Worm (Caenorhabditis elegans) whole organism, young adult: ENCODE results near the gene rap-1.
A peak's percentile ranks its signal among the peaks of the same experiment; 100 is the strongest.

Source experiments
- B0019.2 ChIP-seq: fragments of 200-800 bp; sonication (Bioruptor generic); conservative IDR thresholded peaks from 2 replicates; pipeline ENCODE4 v1.3.6; 2022; ENCODE audit warnings: missing genetic modification reagents, missing genetic modification characterization, missing compliant biosample characterization
- B0261.1 ChIP-seq: sonication (generic microtip); optimal IDR thresholded peaks from 2 replicates; lab custom pipeline; 2016; ENCODE audit warnings: mild to moderate bottlenecking, missing genetic modification characterization, moderate library complexity, missing compliant biosample characterization
- B0336.3 ChIP-seq: fragments of 200-800 bp; sonication (Bioruptor generic); IDR thresholded peaks from 2 replicates; pipeline ENCODE4 v1.3.6; 2022; ENCODE audit warnings: missing genetic modification characterization, missing compliant biosample characterization
- C06A6.2 ChIP-seq: fragments of 200-800 bp; sonication (Bioruptor generic); conservative IDR thresholded peaks from 2 replicates; pipeline ENCODE4 v1.3.6; 2022; ENCODE audit warnings: missing genetic modification characterization, missing compliant biosample characterization
- D2030.7 ChIP-seq: fragments of 200-800 bp; sonication (Bioruptor generic); IDR thresholded peaks from 2 replicates; pipeline ENCODE4 v1.3.6; 2022; ENCODE audit warnings: missing genetic modification reagents, missing genetic modification characterization, missing compliant biosample characterization
- F49E8.2 ChIP-seq: sonication (generic microtip); optimal IDR thresholded peaks from 3 replicates; lab custom pipeline; 2017; ENCODE audit warnings: missing genetic modification characterization, mild to moderate bottlenecking, missing compliant biosample characterization, antibody characterized with exemption, moderate library complexity; ENCODE audit not compliant: insufficient read depth
- Y95B8A.8 ChIP-seq: fragments of 200-800 bp; sonication (Bioruptor generic); IDR thresholded peaks from 2 replicates; pipeline ENCODE4 v1.3.6; 2022; ENCODE audit warnings: missing genetic modification reagents, missing genetic modification characterization, missing compliant biosample characterization
- ZK185.1 ChIP-seq: sonication (generic microtip); optimal IDR thresholded peaks from 2 replicates; lab custom pipeline; 2016; ENCODE audit warnings: mild to moderate bottlenecking, missing genetic modification characterization, missing compliant biosample characterization; ENCODE audit not compliant: poor library complexity, severe bottlenecking
- aptf-3 ChIP-seq: fragments of 200-800 bp; sonication (Bioruptor generic); IDR thresholded peaks from 2 replicates; pipeline ENCODE4 v1.3.6; 2022; ENCODE audit warnings: missing genetic modification characterization, missing compliant biosample characterization
- atf-7 ChIP-seq: sonication (generic microtip); optimal IDR thresholded peaks from 2 replicates; lab custom pipeline; 2017; ENCODE audit warnings: mild to moderate bottlenecking, missing genetic modification characterization, missing compliant biosample characterization
- attf-3 ChIP-seq: fragments of 200-800 bp; sonication (Bioruptor generic); conservative IDR thresholded peaks from 2 replicates; pipeline ENCODE4 v1.3.6; 2022; ENCODE audit warnings: missing genetic modification reagents, missing genetic modification characterization, missing compliant biosample characterization
- attf-5 ChIP-seq: fragments of 200-800 bp; sonication (Bioruptor generic); optimal IDR thresholded peaks from 2 replicates; lab custom pipeline; 2018; ENCODE audit warnings: mild to moderate bottlenecking, missing genetic modification characterization, missing compliant biosample characterization
- ccch-3 ChIP-seq: fragments of 200-800 bp; sonication (Bioruptor generic); optimal IDR thresholded peaks from 2 replicates; lab custom pipeline; 2018; ENCODE audit warnings: mild to moderate bottlenecking, missing genetic modification characterization, missing compliant biosample characterization
- dpff-1 ChIP-seq: sonication (generic microtip); optimal IDR thresholded peaks from 2 replicates; lab custom pipeline; 2017; ENCODE audit warnings: mild to moderate bottlenecking, missing genetic modification characterization, missing compliant biosample characterization
- dpl-1 ChIP-seq: fragments of 150-350 bp; optimal IDR thresholded peaks from 2 replicates; lab custom pipeline; 2014; ENCODE audit warnings: missing biosample characterization, missing genetic modification reagents, missing genetic modification characterization
- efl-1 ChIP-seq: fragments of 150-350 bp; optimal IDR thresholded peaks from 2 replicates; lab custom pipeline; 2014; ENCODE audit warnings: missing biosample characterization, missing genetic modification reagents, missing genetic modification characterization
- egl-44 ChIP-seq: fragments of 200-800 bp; sonication (Bioruptor generic); IDR thresholded peaks from 2 replicates; pipeline ENCODE4 v1.3.6; 2022; ENCODE audit warnings: missing genetic modification reagents, missing genetic modification characterization, missing compliant biosample characterization
- ekl-4 ChIP-seq: fragments of 200-800 bp; sonication (Bioruptor generic); IDR thresholded peaks from 2 replicates; pipeline ENCODE4 v1.3.6; 2022; ENCODE audit warnings: missing genetic modification reagents, missing genetic modification characterization, missing compliant biosample characterization
- fkh-3 ChIP-seq: sonication (generic microtip); optimal IDR thresholded peaks from 2 replicates; lab custom pipeline; 2016; ENCODE audit warnings: mild to moderate bottlenecking, missing genetic modification characterization, missing compliant biosample characterization
- hrde-1 ChIP-seq: sonication (generic microtip); optimal IDR thresholded peaks from 2 replicates; lab custom pipeline; 2016; ENCODE audit warnings: missing genetic modification characterization, mild to moderate bottlenecking, missing compliant biosample characterization, moderate library complexity, missing genotype, missing genetic modification reagents, borderline replicate concordance
- lag-1 ChIP-seq: fragments of 200-800 bp; sonication (Bioruptor generic); IDR thresholded peaks from 2 replicates; pipeline ENCODE4 v1.3.6; 2022; ENCODE audit warnings: missing genetic modification reagents, missing genetic modification characterization, missing compliant biosample characterization
- lin-26 ChIP-seq: fragments of 200-800 bp; sonication (Bioruptor generic); IDR thresholded peaks from 2 replicates; pipeline ENCODE4 v1.3.6; 2022; ENCODE audit warnings: missing genetic modification reagents, missing genetic modification characterization, missing compliant biosample characterization
- lin-35 ChIP-seq, 3 experiments: fragments of 150-350 bp in 2 of 3; sonication (generic microtip) in 1 of 3; optimal IDR thresholded peaks; 2 replicates each; lab custom pipeline; 2014 to 2018; ENCODE audit warnings: missing biosample characterization in 3 of 3, missing genetic modification characterization in 3 of 3, missing genetic modification reagents in 3 of 3
- lin-40 ChIP-seq: sonication (generic microtip); optimal IDR thresholded peaks from 2 replicates; lab custom pipeline; 2016; ENCODE audit warnings: missing genetic modification characterization, mild to moderate bottlenecking, missing compliant biosample characterization, missing genotype, missing genetic modification reagents
- lin-54 ChIP-seq: fragments of 200-800 bp; sonication (Bioruptor generic); optimal IDR thresholded peaks from 2 replicates; lab custom pipeline; 2018; ENCODE audit warnings: mild to moderate bottlenecking, missing genetic modification characterization, missing compliant biosample characterization
- lsl-1 ChIP-seq: fragments of 200-800 bp; sonication (Bioruptor generic); optimal IDR thresholded peaks from 2 replicates; lab custom pipeline; 2018; ENCODE audit warnings: mild to moderate bottlenecking, missing genetic modification characterization, moderate library complexity, missing compliant biosample characterization
- madf-10 ChIP-seq: sonication (generic microtip); optimal IDR thresholded peaks from 2 replicates; lab custom pipeline; 2016; ENCODE audit warnings: mild to moderate bottlenecking, missing genetic modification characterization, missing compliant biosample characterization
- madf-3 ChIP-seq: fragments of 200-800 bp; sonication (Bioruptor generic); IDR thresholded peaks from 2 replicates; pipeline ENCODE4 v1.3.6; 2022; ENCODE audit warnings: missing genetic modification reagents, missing genetic modification characterization, missing compliant biosample characterization
- madf-6 ChIP-seq: fragments of 200-800 bp; sonication (Bioruptor generic); IDR thresholded peaks from 2 replicates; pipeline ENCODE4 v1.3.6; 2022; ENCODE audit warnings: missing genetic modification reagents, missing genetic modification characterization, missing compliant biosample characterization
- mes-4 ChIP-seq: sonication (generic microtip); optimal IDR thresholded peaks from 2 replicates; lab custom pipeline; 2016; ENCODE audit warnings: missing genotype, missing genetic modification characterization, missing compliant biosample characterization
- nfya-2 ChIP-seq: fragments of 200-800 bp; sonication (Bioruptor generic); IDR thresholded peaks from 2 replicates; pipeline ENCODE4 v1.3.6; 2022; ENCODE audit warnings: missing genetic modification reagents, missing genetic modification characterization, missing compliant biosample characterization
- nfyb-1 ChIP-seq: fragments of 200-800 bp; sonication (Bioruptor generic); IDR thresholded peaks from 2 replicates; pipeline ENCODE4 v1.3.6; 2022; ENCODE audit warnings: missing genetic modification reagents, missing genetic modification characterization, missing compliant biosample characterization
- nhr-120 ChIP-seq: fragments of 200-800 bp; sonication (Bioruptor generic); IDR thresholded peaks from 2 replicates; pipeline ENCODE4 v1.3.6; 2022; ENCODE audit warnings: missing genetic modification characterization, missing compliant biosample characterization
- nhr-179 ChIP-seq: sonication (generic microtip); optimal IDR thresholded peaks from 2 replicates; lab custom pipeline; 2016; ENCODE audit warnings: mild to moderate bottlenecking, missing genetic modification characterization, missing compliant biosample characterization
- nhr-80 ChIP-seq: sonication (generic microtip); optimal IDR thresholded peaks from 2 replicates; lab custom pipeline; 2016; ENCODE audit warnings: missing genetic modification characterization, missing compliant biosample characterization
- pbrm-1 ChIP-seq: fragments of 200-800 bp; sonication (Bioruptor generic); IDR thresholded peaks from 2 replicates; pipeline ENCODE4 v1.3.6; 2022; ENCODE audit warnings: missing genetic modification reagents, missing genetic modification characterization, missing compliant biosample characterization
- pha-4 ChIP-seq: fragments of 150-350 bp; sonication (generic microtip); optimal IDR thresholded peaks from 2 replicates; lab custom pipeline; 2014; ENCODE audit warnings: missing biosample characterization, missing genetic modification reagents, missing genetic modification characterization
- rcor-1 ChIP-seq: fragments of 200-800 bp; sonication (Bioruptor generic); IDR thresholded peaks from 2 replicates; pipeline ENCODE4 v1.3.6; 2022; ENCODE audit warnings: missing genetic modification reagents, missing genetic modification characterization, missing compliant biosample characterization
- repo-1 ChIP-seq: sonication (generic microtip); optimal IDR thresholded peaks from 2 replicates; lab custom pipeline; 2017; ENCODE audit warnings: mild to moderate bottlenecking, missing genetic modification characterization, missing compliant biosample characterization
- snpc-4 ChIP-seq, 5 experiments: fragments of 150-350 bp in 1 of 5; sonication (generic microtip) in 4 of 5; optimal IDR thresholded peaks; 2 replicates each; lab custom pipeline; 2014 to 2018; ENCODE audit warnings: missing genetic modification characterization in 5 of 5, missing biosample characterization in 3 of 5, antibody characterized with exemption in 2 of 5, mild to moderate bottlenecking in 2 of 5, missing compliant biosample characterization in 2 of 5, missing genotype in 2 of 5, moderate library complexity in 2 of 5, missing genetic modification reagents in 1 of 5
- tlf-1 ChIP-seq: fragments of 200-800 bp; sonication (Bioruptor generic); optimal IDR thresholded peaks from 2 replicates; lab custom pipeline; 2018; ENCODE audit warnings: mild to moderate bottlenecking, missing genetic modification characterization, missing compliant biosample characterization
- zim-3 ChIP-seq: sonication (generic microtip); optimal IDR thresholded peaks from 2 replicates; lab custom pipeline; 2017; ENCODE audit warnings: mild to moderate bottlenecking, missing genetic modification characterization, moderate library complexity, missing compliant biosample characterization
- ztf-3 ChIP-seq: fragments of 200-800 bp; sonication (Bioruptor generic); optimal IDR thresholded peaks from 2 replicates; lab custom pipeline; 2018; ENCODE audit warnings: mild to moderate bottlenecking, missing genetic modification characterization, missing compliant biosample characterization

Gene rap-1

ce11 chrIV:8893746-8894145, 24.9 kb downstream of the rap-1 start, which contains the start of gene rad-54.L2 (continued):
- peak; percentile 37 for TF ChIP-seq lin-54

DNA sequence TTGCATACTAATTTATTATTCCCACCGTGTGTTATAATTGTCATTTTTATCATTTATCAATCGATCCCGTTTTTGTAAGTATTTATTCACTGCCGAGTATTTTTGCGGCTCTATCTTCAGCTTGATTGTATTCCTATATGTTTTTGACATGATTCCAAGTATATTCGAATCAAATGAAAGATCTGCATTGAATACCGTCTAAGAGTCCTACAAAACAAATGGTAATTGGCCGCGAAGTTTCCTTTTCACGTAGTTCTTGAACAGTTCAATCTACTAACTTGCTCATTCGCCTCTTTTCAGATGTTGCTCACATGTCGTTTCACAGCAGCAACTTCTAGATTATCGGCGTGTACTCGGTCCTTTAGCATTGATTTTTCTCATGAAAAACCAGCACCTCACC, 26.1 kb downstream of the rap-1 start, which contains the start of gene C27B7.2:
Gene C27B7.2 (plus strand): TSS at position 301 of the 400 bp plus-strand sequence.
- TF ChIP-seq lin-26 (GFP tag; lab: Robert Waterston, UW) (0 out of 2 replicates have a peak, but pooled peaks have one; percentile 9), ccch-3 (GFP tag; lab: Kevin White, UChicago) (no peak), Y95B8A.8 (GFP tag; lab: Robert Waterston, UW) (0 out of 2 replicates have a peak, but pooled peaks have one; percentile 21), madf-6 (GFP tag; lab: Robert Waterston, UW) (peak; percentile 29; the same call in 1 of the 2 replicates)

DNA sequence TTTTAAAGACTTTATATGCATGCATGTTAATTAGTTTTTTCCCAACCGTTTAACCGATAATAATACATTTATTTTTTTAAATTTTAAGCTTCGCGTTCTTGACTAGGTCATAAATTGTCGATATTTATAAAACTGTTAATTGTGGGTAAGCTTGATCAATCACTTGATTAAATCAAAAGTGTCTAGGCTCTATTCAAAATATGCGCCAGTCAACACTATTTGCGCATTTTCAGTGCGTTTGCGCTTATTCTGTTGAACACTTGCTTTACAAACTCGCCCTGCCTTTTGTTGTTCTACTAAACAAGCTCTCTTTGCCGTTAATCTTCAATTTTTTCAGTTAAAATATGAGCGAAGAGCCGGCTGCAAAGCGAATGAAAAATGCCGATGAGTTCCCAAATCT, 27.6 kb downstream of the rap-1 start, which contains the start of gene spr-2:
Gene spr-2 (plus strand): TSS at position 332 of the 400 bp plus-strand sequence.
- TF ChIP-seq D2030.7 (GFP tag; lab: Robert Waterston, UW) (peak; percentile 10; the same call in 1 of the 2 replicates), ztf-3 (GFP tag; lab: Kevin White, UChicago) (no peak), repo-1 (peak; percentile 30), atf-7 (tag; lab: Kevin White, UChicago) (peak; percentile 14), dpff-1 (peak; percentile 35), madf-10 (tag; lab: Kevin White, UChicago) (no peak), B0019.2 (GFP tag; lab: Robert Waterston, UW) (no peak), nhr-120 (GFP tag; lab: Robert Waterston, UW) (no peak), fkh-3 (tag; lab: Kevin White, UChicago) (no peak), B0336.3 (GFP tag; lab: Robert Waterston, UW) (peak; percentile 49), ZK185.1 (tag; lab: Kevin White, UChicago) (peak; percentile 44), attf-5 (peak; percentile 84), snpc-4 (GFP tag; optimal IDR thresholded peaks at IDR 0.05; lab: Kevin White, UChicago) (no peak), snpc-4 (tag; optimal IDR thresholded peaks at IDR 0.05; lab: Kevin White, UChicago) (peak; percentile 34 to 68 (median 43)), nhr-179 (tag; lab: Kevin White, UChicago) (no peak), hrde-1 (peak; percentile 56), nfyb-1 (peak; percentile 54; the same call in 1 of the 2 replicates), pbrm-1 (GFP tag; lab: Robert Waterston, UW) (0 out of 2 replicates have a peak, but pooled peaks have one; percentile 9), aptf-3 (0 out of 2 replicates have a peak, but pooled peaks have one; percentile 53), lin-40 (peak; percentile 55), F49E8.2 (no peak), dpl-1 (GFP tag; lab: Kevin White, UChicago) (peak; percentile 42), egl-44 (no peak), zim-3 (no peak), mes-4 (tag; lab: Kevin White, UChicago) (peak; percentile 31), rcor-1 (GFP tag; lab: Robert Waterston, UW) (peak; percentile 21; the same call in 1 of the 2 replicates), pha-4 (tag; lab: Kevin White, UChicago) (no peak), ekl-4 (GFP tag; lab: Robert Waterston, UW) (0 out of 2 replicates have a peak, but pooled peaks have one; percentile 13), tlf-1 (GFP tag; lab: Kevin White, UChicago) (peak; percentile 10), Y95B8A.8 (GFP tag; lab: Robert Waterston, UW) (0 out of 2 replicates have a peak, but pooled peaks have one; percentile 47), nhr-80 (tag; lab: Kevin White, UChicago) (peak; percentile 52), B0261.1 (no peak), madf-3 (GFP tag; lab: Robert Waterston, UW) (no peak), efl-1 (GFP tag; lab: Kevin White, UChicago) (peak; percentile 30), ccch-3 (GFP tag; lab: Kevin White, UChicago) (no peak), lsl-1 (GFP tag; lab: Kevin White, UChicago) (peak; percentile 42), lin-54 (peak; percentile 85), nfya-2 (GFP tag; lab: Robert Waterston, UW) (no peak), C06A6.2 (no peak), lag-1 (no peak), lin-35 (GFP tag; optimal IDR thresholded peaks at IDR 0.05; lab: Kevin White, UChicago) (peak in 1 of 3 experiments; percentile 85), attf-3 (GFP tag; lab: Robert Waterston, UW) (peak; percentile 58)
